Fruit fly (Drosophila melanogaster) whole organism, embryonic: ENCODE data around the gene CG10589.
A peak's percentile ranks its signal among the peaks of the same experiment; 100 is the strongest.

Source experiments
- Abd-B ChIP-seq: fragments of 200-800 bp; sonication (Bioruptor generic); optimal IDR thresholded peaks from 2 replicates; lab custom pipeline; 2018; ENCODE audit warnings: missing biosample characterization, mild to moderate bottlenecking, missing genetic modification characterization, moderate library complexity
- Asciz ChIP-seq: fragments of 200-800 bp; sonication (Bioruptor generic); optimal IDR thresholded peaks from 2 replicates; lab custom pipeline; 2017; ENCODE audit warnings: missing biosample characterization, mild to moderate bottlenecking, missing genetic modification characterization, missing genetic modification reagents
- CG10147 ChIP-seq: fragments of 200-800 bp; sonication (Bioruptor generic); optimal IDR thresholded peaks from 2 replicates; lab custom pipeline; 2019; ENCODE audit warnings: missing biosample characterization, mild to moderate bottlenecking, missing genetic modification characterization, moderate library complexity
- CG1024 ChIP-seq: fragments of 200-800 bp; sonication (Bioruptor generic); IDR thresholded peaks from 2 replicates; pipeline ENCODE4 v1.3.6; 2022; ENCODE audit warnings: missing biosample characterization, missing genetic modification characterization
- CG10431 ChIP-seq: fragments of 200-800 bp; sonication (Bioruptor generic); optimal IDR thresholded peaks from 3 replicates; lab custom pipeline; 2018; ENCODE audit warnings: missing biosample characterization, mild to moderate bottlenecking, missing genetic modification characterization
- CG11504 ChIP-seq: fragments of 200-800 bp; sonication (Bioruptor generic); optimal IDR thresholded peaks from 3 replicates; lab custom pipeline; 2019; ENCODE audit warnings: missing biosample characterization, mild to moderate bottlenecking, missing genetic modification characterization, moderate library complexity
- CG12104 ChIP-seq: fragments of 200-800 bp; sonication (Bioruptor generic); optimal IDR thresholded peaks from 3 replicates; lab custom pipeline; 2016; ENCODE audit warnings: missing biosample characterization, missing genetic modification characterization
- CG12744 ChIP-seq: fragments of 200-800 bp; sonication (Bioruptor generic); optimal IDR thresholded peaks from 2 replicates; lab custom pipeline; 2016; ENCODE audit warnings: missing biosample characterization, missing genetic modification characterization
- CG17328 ChIP-seq: fragments of 200-800 bp; sonication (Bioruptor generic); IDR thresholded peaks from 2 replicates; pipeline ENCODE4 v1.3.6; 2022; ENCODE audit warnings: missing biosample characterization, missing genetic modification characterization
- CG18764 ChIP-seq: fragments of 200-800 bp; sonication (Bioruptor generic); optimal IDR thresholded peaks from 3 replicates; lab custom pipeline; 2016; ENCODE audit warnings: missing biosample characterization, missing genetic modification characterization
- CG30431 ChIP-seq: fragments of 200-800 bp; sonication (Bioruptor generic); optimal IDR thresholded peaks from 2 replicates; lab custom pipeline; 2017; ENCODE audit warnings: missing biosample characterization, missing genetic modification characterization
- CG3407 ChIP-seq: fragments of 200-800 bp; sonication (Bioruptor generic); optimal IDR thresholded peaks from 2 replicates; lab custom pipeline; 2018; ENCODE audit warnings: missing biosample characterization, mild to moderate bottlenecking, missing genetic modification characterization
- CG34422 ChIP-seq: fragments of 200-800 bp; sonication (Bioruptor generic); IDR thresholded peaks from 3 replicates; pipeline ENCODE4 v1.3.6; 2022; ENCODE audit warnings: missing biosample characterization, missing genetic modification characterization
- CG4328 ChIP-seq: fragments of 200-800 bp; sonication (Bioruptor generic); optimal IDR thresholded peaks from 3 replicates; lab custom pipeline; 2017; ENCODE audit warnings: missing biosample characterization, missing genetic modification reagents, missing genetic modification characterization
- CG5953 ChIP-seq: fragments of 200-800 bp; sonication (Bioruptor generic); IDR thresholded peaks from 2 replicates; pipeline ENCODE4 v1.3.6; 2022; ENCODE audit warnings: missing biosample characterization, missing genetic modification characterization
- CG6175 ChIP-seq: fragments of 200-800 bp; sonication (Bioruptor generic); IDR thresholded peaks from 3 replicates; pipeline ENCODE4 v1.3.6; 2022; ENCODE audit warnings: missing biosample characterization, missing genetic modification characterization
- CG8089 ChIP-seq: fragments of 200-800 bp; sonication (Bioruptor generic); optimal IDR thresholded peaks from 3 replicates; lab custom pipeline; 2016; ENCODE audit warnings: missing biosample characterization, missing genetic modification characterization
- Elba2 ChIP-seq: fragments of 200-800 bp; sonication (Bioruptor generic); optimal IDR thresholded peaks from 3 replicates; lab custom pipeline; 2016; ENCODE audit warnings: missing biosample characterization, missing genetic modification characterization
- Fer1 ChIP-seq: fragments of 200-800 bp; sonication (Bioruptor generic); optimal IDR thresholded peaks from 2 replicates; lab custom pipeline; 2017; ENCODE audit warnings: missing biosample characterization, mild to moderate bottlenecking, missing genetic modification characterization
- Fer2 ChIP-seq: fragments of 200-800 bp; sonication (Bioruptor generic); optimal IDR thresholded peaks from 2 replicates; lab custom pipeline; 2018; ENCODE audit warnings: missing biosample characterization, mild to moderate bottlenecking, missing genetic modification characterization, moderate library complexity
- Hmr ChIP-seq: fragments of 200-800 bp; sonication (Bioruptor generic); optimal IDR thresholded peaks from 3 replicates; lab custom pipeline; 2017; ENCODE audit warnings: mild to moderate bottlenecking, missing biosample characterization, missing genetic modification reagents, missing genetic modification characterization
- Hmx ChIP-seq: fragments of 200-800 bp; sonication (Bioruptor generic); optimal IDR thresholded peaks from 2 replicates; lab custom pipeline; 2016; ENCODE audit warnings: missing biosample characterization, missing genetic modification characterization
- Hr39 ChIP-seq: fragments of >200 bp; optimal IDR thresholded peaks from 2 replicates; lab custom pipeline; 2017
- Mad ChIP-seq: fragments of 200-800 bp; sonication (Bioruptor generic); optimal IDR thresholded peaks from 2 replicates; lab custom pipeline; 2016; ENCODE audit warnings: missing biosample characterization, missing genetic modification characterization
- Mes4 ChIP-seq: fragments of 200-800 bp; sonication (Bioruptor generic); optimal IDR thresholded peaks from 2 replicates; lab custom pipeline; 2016; ENCODE audit warnings: missing biosample characterization, missing genetic modification characterization
- Nf-YC ChIP-seq: fragments of 200-800 bp; optimal IDR thresholded peaks from 3 replicates; lab custom pipeline; 2019; ENCODE audit warnings: missing biosample characterization, mild to moderate bottlenecking, missing genetic modification characterization, moderate library complexity
- Rfx ChIP-seq: fragments of 200-800 bp; sonication (Bioruptor generic); IDR thresholded peaks from 2 replicates; pipeline ENCODE4 v1.3.6; 2022; ENCODE audit warnings: missing biosample characterization, missing genetic modification characterization
- Trl ChIP-seq, 3 experiments: fragments of >200 bp in 2 of 3; fragments of 200-800 bp in 1 of 3; sonication (Bioruptor generic) in 1 of 3; optimal IDR thresholded peaks; 2 replicates in 1 of 3; 3 replicates in 2 of 3; lab custom pipeline; 2016 to 2017; ENCODE audit warnings: missing biosample characterization in 1 of 3, missing genetic modification characterization in 1 of 3
- Xrp1 ChIP-seq: fragments of 200-800 bp; sonication (Bioruptor generic); IDR thresholded peaks from 2 replicates; pipeline ENCODE4 v1.3.6; 2022; ENCODE audit warnings: missing biosample characterization, missing genetic modification characterization
- abd-A ChIP-seq: fragments of 200-800 bp; sonication (Bioruptor generic); optimal IDR thresholded peaks from 3 replicates; lab custom pipeline; 2019; ENCODE audit warnings: missing biosample characterization, mild to moderate bottlenecking, missing genetic modification characterization, moderate library complexity
- ara ChIP-seq: fragments of 200-800 bp; sonication (Bioruptor generic); IDR thresholded peaks from 2 replicates; pipeline ENCODE4 v1.3.6; 2022; ENCODE audit warnings: missing biosample characterization, missing genetic modification characterization
- br ChIP-seq: fragments of >200 bp; optimal IDR thresholded peaks from 2 replicates; lab custom pipeline; 2017
- btn ChIP-seq: fragments of 200-800 bp; sonication (Bioruptor generic); optimal IDR thresholded peaks from 2 replicates; lab custom pipeline; 2016; ENCODE audit warnings: missing biosample characterization, missing genetic modification characterization
- corto ChIP-seq: fragments of 200-800 bp; sonication (Bioruptor generic); optimal IDR thresholded peaks from 2 replicates; lab custom pipeline; 2016; ENCODE audit warnings: missing biosample characterization, mild to moderate bottlenecking, missing genetic modification characterization, moderate library complexity
- dpn ChIP-seq, 2 experiments: fragments of 200-800 bp; sonication (Bioruptor generic); optimal IDR thresholded peaks; 3 replicates each; lab custom pipeline; 2016; ENCODE audit warnings: missing biosample characterization in 2 of 2, missing genetic modification characterization in 2 of 2
- eve ChIP-seq, 2 experiments: fragments of >200 bp; optimal IDR thresholded peaks; 2 replicates each; lab custom pipeline; 2017; ENCODE audit warnings: missing biosample characterization in 2 of 2, missing genetic modification characterization in 2 of 2
- ewg ChIP-seq: fragments of 200-800 bp; sonication (Bioruptor generic); optimal IDR thresholded peaks from 3 replicates; lab custom pipeline; 2017; ENCODE audit warnings: mild to moderate bottlenecking, missing biosample characterization, missing genetic modification reagents, missing genetic modification characterization
- exex ChIP-seq: fragments of 200-800 bp; sonication (Bioruptor generic); optimal IDR thresholded peaks from 4 replicates; lab custom pipeline; 2018; ENCODE audit warnings: missing biosample characterization, mild to moderate bottlenecking, missing genetic modification characterization, moderate library complexity
- gt ChIP-seq: fragments of 200-800 bp; sonication (Bioruptor generic); IDR thresholded peaks from 2 replicates; pipeline ENCODE4 v1.3.6; 2022; ENCODE audit warnings: missing biosample characterization, missing genetic modification characterization
- hkb ChIP-seq, 2 experiments: fragments of 200-800 bp in 1 of 2; fragments of >200 bp in 1 of 2; sonication (Bioruptor generic) in 1 of 2; IDR thresholded peaks in 1 of 2; optimal IDR thresholded peaks in 1 of 2; 2 replicates each; pipeline versions ENCODE4 v1.3.6 to Lab custom; 2017 to 2022; ENCODE audit warnings: missing biosample characterization in 1 of 2, missing genetic modification characterization in 1 of 2
- insv ChIP-seq, 2 experiments: fragments of 200-800 bp; sonication (Bioruptor generic); optimal IDR thresholded peaks; 3 replicates each; lab custom pipeline; 2016 to 2018; ENCODE audit warnings: missing biosample characterization in 2 of 2, missing genetic modification characterization in 2 of 2
- ken ChIP-seq: fragments of 200-800 bp; sonication (Bioruptor generic); IDR thresholded peaks from 3 replicates; pipeline ENCODE4 v1.3.6; 2022; ENCODE audit warnings: missing biosample characterization, missing genetic modification characterization
- kni ChIP-seq: fragments of 200-800 bp; sonication (Bioruptor generic); optimal IDR thresholded peaks from 3 replicates; lab custom pipeline; 2017; ENCODE audit warnings: mild to moderate bottlenecking, missing biosample characterization, missing genetic modification reagents, missing genetic modification characterization
- lbe ChIP-seq: fragments of 200-800 bp; sonication (Bioruptor generic); optimal IDR thresholded peaks from 2 replicates; lab custom pipeline; 2016; ENCODE audit warnings: missing biosample characterization, mild to moderate bottlenecking, missing genetic modification characterization
- onecut ChIP-seq: fragments of 200-800 bp; sonication (Bioruptor generic); IDR thresholded peaks from 2 replicates; pipeline ENCODE4 v1.3.6; 2022; ENCODE audit warnings: missing biosample characterization, missing genetic modification characterization
- otp ChIP-seq: fragments of 200-800 bp; sonication (Bioruptor generic); IDR thresholded peaks from 3 replicates; pipeline ENCODE4, ENCODE4 v1.3.6; 2022; ENCODE audit warnings: missing biosample characterization, missing genetic modification characterization
- psq ChIP-seq: fragments of 200-800 bp; sonication (Bioruptor generic); optimal IDR thresholded peaks from 2 replicates; lab custom pipeline; 2017; ENCODE audit warnings: missing biosample characterization, missing genetic modification characterization
- scrt ChIP-seq: fragments of 200-800 bp; sonication (Bioruptor generic); optimal IDR thresholded peaks from 2 replicates; lab custom pipeline; 2018; ENCODE audit warnings: missing biosample characterization, mild to moderate bottlenecking, missing genetic modification characterization, moderate library complexity
- sim ChIP-seq: fragments of 200-800 bp; sonication (Bioruptor generic); IDR thresholded peaks from 2 replicates; pipeline ENCODE4 v1.3.6; 2022; ENCODE audit warnings: missing biosample characterization, missing genetic modification characterization
- ssp ChIP-seq: fragments of 200-800 bp; sonication (Bioruptor generic); IDR thresholded peaks from 2 replicates; pipeline ENCODE4 v1.3.6; 2022; ENCODE audit warnings: missing biosample characterization, missing genetic modification characterization
- wdn ChIP-seq: fragments of 200-800 bp; sonication (Bioruptor generic); IDR thresholded peaks from 2 replicates; pipeline ENCODE4 v1.3.6; 2022; ENCODE audit warnings: missing biosample characterization, missing genetic modification characterization
- wek ChIP-seq: fragments of 200-800 bp; sonication (Bioruptor generic); optimal IDR thresholded peaks from 3 replicates; lab custom pipeline; 2018; ENCODE audit warnings: missing biosample characterization, mild to moderate bottlenecking, missing genetic modification characterization, moderate library complexity

Gene CG10589

dm6 chr3L:20976383-20976782, 48.8 kb downstream of the CG10589 start (continued):
- TF ChIP-seq wek (peak; percentile 21), Trl (optimal IDR thresholded peaks at IDR 0.05; lab: Kevin White, UChicago) (no peak), Trl (GFP tag; optimal IDR thresholded peaks at IDR 0.05; lab: Kevin White, UChicago) (no peak), br (lab: Kevin White, UChicago) (no peak), CG12104 (GFP tag; lab: Kevin White, UChicago) (no peak), Mes4 (GFP tag; lab: Kevin White, UChicago) (no peak), kni (peak; percentile 40), CG11504 (tag; lab: Kevin White, UChicago) (peak; percentile 96), Hmx (GFP tag; lab: Kevin White, UChicago) (no peak), Hmr (GFP tag; lab: Kevin White, UChicago) (no peak), Fer1 (GFP tag; lab: Kevin White, UChicago) (no peak), CG3407 (GFP tag; lab: Kevin White, UChicago) (peak; percentile 13), CG10147 (no peak), corto (GFP tag; lab: Kevin White, UChicago) (no peak), CG4328 (GFP tag; lab: Kevin White, UChicago) (no peak), CG18764 (GFP tag; lab: Kevin White, UChicago) (no peak), ewg (GFP tag; lab: Kevin White, UChicago) (no peak), hkb (optimal IDR thresholded peaks at IDR 0.05; lab: Kevin White, UChicago) (no peak), hkb (GFP tag; IDR thresholded peaks at IDR 0.05; lab: Robert Waterston, UW) (no peak), scrt (GFP tag; lab: Kevin White, UChicago) (no peak), CG17328 (GFP tag; lab: Robert Waterston, UW) (no peak), CG1024 (0 out of 2 replicates have a peak, but pooled peaks have one; percentile 19), psq (GFP tag; lab: Kevin White, UChicago) (no peak), wdn (no peak), Xrp1 (GFP tag; lab: Robert Waterston, UW) (0 out of 2 replicates have a peak, but pooled peaks have one; percentile 24), Abd-B (GFP tag; lab: Kevin White, UChicago) (no peak), ara (0 out of 2 replicates have a peak, but pooled peaks have one; percentile 20), eve (GFP tag; optimal IDR thresholded peaks at IDR 0.05; lab: Kevin White, UChicago) (peak in 1 of 2 experiments; percentile 3), Elba2 (GFP tag; lab: Kevin White, UChicago) (no peak), sim (GFP tag; lab: Robert Waterston, UW) (no peak), Nf-YC (no peak), Rfx (GFP tag; lab: Robert Waterston, UW) (no peak), Fer2 (tag; lab: Kevin White, UChicago) (no peak), gt (GFP tag; lab: Robert Waterston, UW) (no peak), Asciz (GFP tag; lab: Kevin White, UChicago) (peak; percentile 15), insv (GFP tag; optimal IDR thresholded peaks at IDR 0.05; lab: Kevin White, UChicago) (no peak), btn (GFP tag; lab: Kevin White, UChicago) (no peak), ssp (GFP tag; lab: Robert Waterston, UW) (no peak), CG5953 (GFP tag; lab: Robert Waterston, UW) (no peak), abd-A (tag; lab: Kevin White, UChicago) (no peak), lbe (GFP tag; lab: Kevin White, UChicago) (no peak), CG34422 (GFP tag; lab: Robert Waterston, UW) (no peak), ken (GFP tag; lab: Robert Waterston, UW) (no peak), Hr39 (no peak), otp (GFP tag; lab: Robert Waterston, UW) (0 out of 3 replicates have a peak, but pooled peaks have one; percentile 16), dpn (GFP tag; optimal IDR thresholded peaks at IDR 0.05; lab: Kevin White, UChicago) (no peak), CG10431 (GFP tag; lab: Kevin White, UChicago) (peak; percentile 9), CG8089 (GFP tag; lab: Kevin White, UChicago) (no peak), Mad (no peak), CG12744 (GFP tag; lab: Kevin White, UChicago) (no peak), CG6175 (GFP tag; lab: Robert Waterston, UW) (no peak), CG30431 (no peak), onecut (GFP tag; lab: Robert Waterston, UW) (no peak), exex (tag; lab: Kevin White, UChicago) (no peak)
